Fruit fly (Drosophila melanogaster) whole organism, embryonic: ENCODE measurements around the gene pes.

Experiments used
- Antp ChIP-seq: fragments of 200-800 bp; sonication (Bioruptor generic); optimal IDR thresholded peaks from 3 replicates; lab custom pipeline; 2016; ENCODE audit warnings: missing biosample characterization, missing genetic modification characterization
- BtbVII ChIP-seq: fragments of 200-800 bp; sonication (Bioruptor generic); optimal IDR thresholded peaks from 3 replicates; lab custom pipeline; 2017; ENCODE audit warnings: missing biosample characterization, mild to moderate bottlenecking, missing genetic modification characterization
- CG10209 ChIP-seq: fragments of 200-800 bp; sonication (Bioruptor generic); optimal IDR thresholded peaks from 3 replicates; lab custom pipeline; 2017; ENCODE audit warnings: missing biosample characterization, mild to moderate bottlenecking, missing genetic modification characterization, missing genetic modification reagents
- CG12071 ChIP-seq: fragments of 200-800 bp; sonication (Bioruptor generic); optimal IDR thresholded peaks from 3 replicates; lab custom pipeline; 2018; ENCODE audit warnings: missing biosample characterization, mild to moderate bottlenecking, missing genetic modification characterization
- CG12299 ChIP-seq: fragments of 200-800 bp; sonication (Bioruptor generic); optimal IDR thresholded peaks from 2 replicates; lab custom pipeline; 2018; ENCODE audit warnings: missing biosample characterization, mild to moderate bottlenecking, missing genetic modification characterization
- CG13296 ChIP-seq: fragments of 200-800 bp; sonication (Bioruptor generic); optimal IDR thresholded peaks from 3 replicates; lab custom pipeline; 2018; ENCODE audit warnings: missing biosample characterization, mild to moderate bottlenecking, missing genetic modification characterization
- CG1603 ChIP-seq: fragments of 200-800 bp; sonication (Bioruptor generic); optimal IDR thresholded peaks from 2 replicates; lab custom pipeline; 2019; ENCODE audit warnings: missing biosample characterization, mild to moderate bottlenecking, missing genetic modification characterization, moderate library complexity
- CG16813 ChIP-seq: fragments of 200-800 bp; sonication (Bioruptor generic); IDR thresholded peaks from 3 replicates; pipeline ENCODE4 v1.3.6; 2022; ENCODE audit warnings: missing biosample characterization, missing genetic modification characterization; ENCODE audit not compliant: partially characterized antibody
- CG18262 ChIP-seq: fragments of 200-800 bp; optimal IDR thresholded peaks from 3 replicates; lab custom pipeline; 2019; ENCODE audit warnings: missing biosample characterization, mild to moderate bottlenecking, missing genetic modification characterization, moderate library complexity
- CG31441 ChIP-seq: fragments of 200-800 bp; sonication (Bioruptor generic); IDR thresholded peaks from 2 replicates; pipeline ENCODE4 v1.3.6; 2022; ENCODE audit warnings: missing biosample characterization, missing genetic modification characterization
- CG3407 ChIP-seq: fragments of 200-800 bp; sonication (Bioruptor generic); optimal IDR thresholded peaks from 2 replicates; lab custom pipeline; 2018; ENCODE audit warnings: missing biosample characterization, mild to moderate bottlenecking, missing genetic modification characterization
- CG34376 ChIP-seq: fragments of 200-800 bp; sonication (Bioruptor generic); optimal IDR thresholded peaks from 2 replicates; lab custom pipeline; 2018; ENCODE audit warnings: missing biosample characterization, mild to moderate bottlenecking, missing genetic modification characterization
- CG3726 ChIP-seq: fragments of 200-800 bp; sonication (Bioruptor generic); IDR thresholded peaks from 3 replicates; pipeline ENCODE4, ENCODE4 v1.3.6; 2022; ENCODE audit warnings: missing biosample characterization, missing genetic modification characterization
- CG4707 ChIP-seq: fragments of 200-800 bp; sonication (Bioruptor generic); optimal IDR thresholded peaks from 2 replicates; lab custom pipeline; 2018; ENCODE audit warnings: missing biosample characterization, mild to moderate bottlenecking, missing genetic modification characterization, moderate library complexity
- CG6854 ChIP-seq: fragments of 200-800 bp; sonication (Bioruptor generic); optimal IDR thresholded peaks from 3 replicates; lab custom pipeline; 2017; ENCODE audit warnings: missing biosample characterization, mild to moderate bottlenecking, missing genetic modification characterization
- CG7987 ChIP-seq: fragments of 200-800 bp; sonication (Bioruptor generic); optimal IDR thresholded peaks from 2 replicates; lab custom pipeline; 2018; ENCODE audit warnings: missing biosample characterization, mild to moderate bottlenecking, missing genetic modification characterization, moderate library complexity
- Drgx ChIP-seq: fragments of 200-800 bp; sonication (Bioruptor generic); IDR thresholded peaks from 2 replicates; pipeline ENCODE4 v1.3.6; 2022; ENCODE audit warnings: missing biosample characterization, missing genetic modification characterization
- E2f2 ChIP-seq: fragments of 200-800 bp; sonication (Bioruptor generic); IDR thresholded peaks from 2 replicates; pipeline ENCODE4 v1.3.6; 2022; ENCODE audit warnings: missing biosample characterization, missing genetic modification characterization
- Ets97D ChIP-seq: fragments of 200-800 bp; sonication (Bioruptor generic); optimal IDR thresholded peaks from 3 replicates; lab custom pipeline; 2016; ENCODE audit warnings: missing biosample characterization, missing genetic modification characterization
- Fer1 ChIP-seq: fragments of 200-800 bp; sonication (Bioruptor generic); optimal IDR thresholded peaks from 2 replicates; lab custom pipeline; 2017; ENCODE audit warnings: missing biosample characterization, mild to moderate bottlenecking, missing genetic modification characterization
- HmgD ChIP-seq: fragments of 200-800 bp; sonication (Bioruptor generic); optimal IDR thresholded peaks from 3 replicates; lab custom pipeline; 2016; ENCODE audit warnings: missing biosample characterization, missing genetic modification characterization
- MTF-1 ChIP-seq: fragments of 200-800 bp; sonication (Bioruptor generic); optimal IDR thresholded peaks from 2 replicates; lab custom pipeline; 2018; ENCODE audit warnings: missing biosample characterization, mild to moderate bottlenecking, missing genetic modification characterization, borderline replicate concordance
- Med ChIP-seq: fragments of 200-800 bp; sonication (Bioruptor generic); peaks from one replicate; lab custom pipeline; 2016; ENCODE audit warnings: missing biosample characterization, missing genetic modification characterization, mild to moderate bottlenecking, inconsistent platforms, moderate library complexity
- Meics ChIP-seq: fragments of 200-800 bp; sonication (Bioruptor generic); optimal IDR thresholded peaks from 2 replicates; lab custom pipeline; 2017; ENCODE audit warnings: missing biosample characterization, mild to moderate bottlenecking, missing genetic modification characterization
- NC2β ChIP-seq: fragments of 200-800 bp; sonication (Bioruptor generic); optimal IDR thresholded peaks from 2 replicates; lab custom pipeline; 2016; ENCODE audit warnings: missing biosample characterization, missing genetic modification characterization
- Pdp1 ChIP-seq, 2 experiments: fragments of 200-800 bp; sonication (Bioruptor generic); optimal IDR thresholded peaks; 3 replicates each; lab custom pipeline; 2016; ENCODE audit warnings: missing biosample characterization in 2 of 2, missing genetic modification characterization in 2 of 2, mild to moderate bottlenecking in 1 of 2, moderate library complexity in 1 of 2
- Spps ChIP-seq: fragments of 200-800 bp; sonication (Bioruptor generic); optimal IDR thresholded peaks from 2 replicates; lab custom pipeline; 2018; ENCODE audit warnings: missing biosample characterization, mild to moderate bottlenecking, missing genetic modification characterization
- ab ChIP-seq: fragments of 200-800 bp; sonication (Bioruptor generic); optimal IDR thresholded peaks from 2 replicates; lab custom pipeline; 2016; ENCODE audit warnings: missing biosample characterization, missing genetic modification characterization
- bsh ChIP-seq, 2 experiments: fragments of 200-800 bp; sonication (Bioruptor generic); optimal IDR thresholded peaks; 2 replicates each; lab custom pipeline; 2017 to 2018; ENCODE audit warnings: mild to moderate bottlenecking in 2 of 2, missing biosample characterization in 2 of 2, missing genetic modification characterization in 2 of 2, moderate library complexity in 1 of 2
- cg ChIP-seq: fragments of 200-800 bp; sonication (Bioruptor generic); optimal IDR thresholded peaks from 3 replicates; lab custom pipeline; 2019; ENCODE audit warnings: missing biosample characterization, mild to moderate bottlenecking, missing genetic modification characterization, moderate library complexity
- chinmo ChIP-seq: fragments of 200-800 bp; sonication (Bioruptor generic); IDR thresholded peaks from 4 replicates; pipeline ENCODE4 v1.3.6; 2022; ENCODE audit warnings: missing biosample characterization, missing genetic modification characterization; ENCODE audit not compliant: partially characterized antibody
- ci ChIP-seq: fragments of 200-800 bp; sonication (Bioruptor generic); IDR thresholded peaks from 3 replicates; pipeline ENCODE4 v1.3.6; 2022; ENCODE audit warnings: missing biosample characterization, missing genetic modification characterization
- fd3F ChIP-seq: fragments of 200-800 bp; sonication (Bioruptor generic); optimal IDR thresholded peaks from 2 replicates; lab custom pipeline; 2018; ENCODE audit warnings: missing biosample characterization, mild to moderate bottlenecking, missing genetic modification characterization, moderate library complexity
- mirr ChIP-seq: fragments of 200-800 bp; sonication (Bioruptor generic); optimal IDR thresholded peaks from 3 replicates; lab custom pipeline; 2018; ENCODE audit warnings: missing biosample characterization, mild to moderate bottlenecking, missing genetic modification characterization
- onecut ChIP-seq: fragments of 200-800 bp; sonication (Bioruptor generic); IDR thresholded peaks from 2 replicates; pipeline ENCODE4 v1.3.6; 2022; ENCODE audit warnings: missing biosample characterization, missing genetic modification characterization
- pfk ChIP-seq: fragments of 200-800 bp; sonication (Bioruptor generic); optimal IDR thresholded peaks from 2 replicates; lab custom pipeline; 2018; ENCODE audit warnings: missing biosample characterization, mild to moderate bottlenecking, missing genetic modification characterization, moderate library complexity
- row ChIP-seq: fragments of 200-800 bp; sonication (Bioruptor generic); IDR thresholded peaks from 3 replicates; pipeline ENCODE4 v1.3.6; 2022; ENCODE audit warnings: missing biosample characterization, missing genetic modification characterization
- stwl ChIP-seq: fragments of 200-800 bp; sonication (Bioruptor generic); optimal IDR thresholded peaks from 3 replicates; lab custom pipeline; 2018; ENCODE audit warnings: missing biosample characterization, mild to moderate bottlenecking, missing genetic modification characterization, moderate library complexity
- tup ChIP-seq: fragments of 200-800 bp; sonication (Bioruptor generic); optimal IDR thresholded peaks from 2 replicates; lab custom pipeline; 2016; ENCODE audit warnings: missing biosample characterization, mild to moderate bottlenecking, missing genetic modification characterization, moderate library complexity
- usp ChIP-seq: fragments of >200 bp; optimal IDR thresholded peaks from 2 replicates; lab custom pipeline; 2017; ENCODE audit warnings: missing biosample characterization, missing genetic modification characterization

The pes gene

DNA sequence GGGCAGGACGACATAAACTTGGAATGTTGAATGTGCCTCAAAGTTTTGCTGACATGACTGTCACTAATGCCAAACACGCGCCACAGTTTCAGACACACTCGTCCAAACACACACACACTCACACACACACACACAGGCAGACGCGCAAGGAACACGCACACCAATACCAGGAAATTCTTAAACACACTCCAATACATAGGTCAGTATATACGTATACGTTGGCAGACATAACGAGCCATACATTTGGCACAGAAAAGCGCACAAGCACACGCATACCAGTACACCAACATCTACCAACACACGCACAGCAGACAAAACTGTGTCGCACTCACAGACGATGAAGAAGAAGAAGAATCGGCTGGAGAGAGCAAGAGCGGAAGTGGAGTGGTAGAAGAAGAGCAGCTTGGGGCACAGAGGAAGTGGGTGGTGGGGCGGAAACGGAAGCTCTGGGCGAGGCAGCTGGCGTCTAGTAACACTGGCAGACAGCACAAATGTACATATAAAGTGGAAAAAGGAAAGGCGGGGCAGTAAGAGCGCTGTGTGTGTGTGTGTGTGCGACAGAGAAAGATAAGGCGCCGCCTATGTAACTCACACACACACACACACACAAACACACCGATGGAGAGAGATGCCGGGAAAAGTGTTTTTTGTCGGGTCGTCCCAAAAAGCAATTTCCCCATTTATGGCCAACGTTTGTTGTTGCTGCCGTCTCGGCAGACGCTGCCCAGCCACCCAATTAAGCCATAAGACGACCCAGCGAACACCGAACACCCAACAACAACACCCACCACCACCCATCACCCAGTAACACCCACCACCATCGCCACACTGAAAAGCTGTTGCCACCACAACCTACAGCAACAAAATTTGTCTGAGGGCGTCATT is 53.3 kb downstream of the pes start (continued):
- no peak for TF ChIP-seq NC2β (GFP tag; lab: Kevin White, UChicago)
- TF ChIP-seq pfk (GFP tag; lab: Kevin White, UChicago) = peak; percentile 66
- no peak for TF ChIP-seq Pdp1 (GFP tag; optimal IDR thresholded peaks at IDR 0.05; lab: Kevin White, UChicago)
- peak; percentile 83 for TF ChIP-seq Fer1
- TF ChIP-seq fd3F (GFP tag; lab: Kevin White, UChicago) = peak; percentile 11
- TF ChIP-seq row (GFP tag; lab: Robert Waterston, UW) = no peak
- no peak for TF ChIP-seq stwl (tag; lab: Kevin White, UChicago)
- TF ChIP-seq CG7987 (GFP tag; lab: Kevin White, UChicago) = peak; percentile 5
- peak; percentile 34 for TF ChIP-seq MTF-1 (GFP tag; lab: Kevin White, UChicago)
- TF ChIP-seq mirr = peak; percentile 75
- TF ChIP-seq CG34376 = peak; percentile 84
- TF ChIP-seq Med (GFP tag; lab: Kevin White, UChicago) = peak; percentile 94
- TF ChIP-seq bsh (GFP tag; optimal IDR thresholded peaks at IDR 0.05; lab: Kevin White, UChicago) = peak in 1 of 2 experiments; percentile 2
- TF ChIP-seq tup (GFP tag; lab: Kevin White, UChicago) = no peak
- TF ChIP-seq CG12071 = peak; percentile 69
- TF ChIP-seq CG10209 (GFP tag; lab: Kevin White, UChicago) = no peak
- TF ChIP-seq CG13296 = peak; percentile 77
- 0 out of 4 replicates have a peak, but pooled peaks have one; percentile 34 for TF ChIP-seq chinmo (GFP tag; lab: Robert Waterston, UW)
- no peak for TF ChIP-seq CG3407 (GFP tag; lab: Kevin White, UChicago)
- TF ChIP-seq ci = peak; percentile 67
- TF ChIP-seq CG12299 (tag; lab: Kevin White, UChicago) = peak; percentile 6
- 0 out of 2 replicates have a peak, but pooled peaks have one; percentile 31 for TF ChIP-seq CG31441 (GFP tag; lab: Robert Waterston, UW)
- TF ChIP-seq Drgx (GFP tag; lab: Robert Waterston, UW) = no peak
- peak; percentile 12 for TF ChIP-seq CG1603
- TF ChIP-seq Meics (GFP tag; lab: Kevin White, UChicago) = peak; percentile 18
- peak; percentile 46 for TF ChIP-seq CG6854 (GFP tag; lab: Kevin White, UChicago)
- 0 out of 3 replicates have a peak, but pooled peaks have one; percentile 22 for TF ChIP-seq CG3726 (GFP tag; lab: Robert Waterston, UW)
- no peak for TF ChIP-seq HmgD
- 0 out of 2 replicates have a peak, but pooled peaks have one; percentile 10 for TF ChIP-seq E2f2 (GFP tag; lab: Robert Waterston, UW)
- no peak for TF ChIP-seq CG18262
- peak; percentile 42 for TF ChIP-seq onecut
- TF ChIP-seq CG16813 (GFP tag; lab: Robert Waterston, UW) = no peak
- TF ChIP-seq BtbVII (GFP tag; lab: Kevin White, UChicago) = peak; percentile 33
- TF ChIP-seq Antp (GFP tag; lab: Kevin White, UChicago) = no peak
- TF ChIP-seq ab = no peak
- TF ChIP-seq Ets97D (GFP tag; lab: Kevin White, UChicago) = peak; percentile 94
- peak; percentile 24 for TF ChIP-seq CG4707 (GFP tag; lab: Kevin White, UChicago)
- no peak for TF ChIP-seq usp (GFP tag; lab: Kevin White, UChicago)
- TF ChIP-seq Spps (tag; lab: Kevin White, UChicago) = no peak
- peak; percentile 70 for TF ChIP-seq cg (GFP tag; lab: Kevin White, UChicago)
